Worm (Caenorhabditis elegans): ENCODE measurements around the gene fbxl-1.

The fbxl-1 gene

ce11 chrIII:8281310-8281709 is 53.7 kb downstream of the fbxl-1 start:
- peak; percentile 4 for TF ChIP-seq nhr-2 (tag; optimal IDR thresholded peaks at IDR 0.05)
- no peak for TF ChIP-seq unc-39 (tag; optimal IDR thresholded peaks at IDR 0.05)
- TF ChIP-seq flh-1 (GFP tag; optimal IDR thresholded peaks at IDR 0.05): no peak
